Fruit fly (Drosophila melanogaster): ENCODE results near the gene CG9175.
A peak's percentile ranks its signal among the peaks of the same experiment; 100 is the strongest.

CG9175 gene

dm6 chr2L:6070656-6071231, 28.0 kb downstream of the CG9175 start, which contains the start of the genes CG9154 and Kr-h2 (continued):
- TF ChIP-seq CG15601 (tag; optimal IDR thresholded peaks at IDR 0.05) (peak; percentile 48), sens (GFP tag) (peak; percentile 88), CG1603 (tag; optimal IDR thresholded peaks at IDR 0.05) (peak; percentile 56), Sox100B (GFP tag; optimal IDR thresholded peaks at IDR 0.05) (peak; percentile 1), C15 (GFP tag; IDR thresholded peaks at IDR 0.05) (no peak), prd (optimal IDR thresholded peaks at IDR 0.05) (no peak), prd (GFP tag; IDR thresholded peaks at IDR 0.05) (peak; percentile 44), nom (GFP tag; optimal IDR thresholded peaks at IDR 0.05) (no peak), CG2129 (GFP tag; IDR thresholded peaks at IDR 0.05; ENCODE audit: partially characterized antibody) (peak; percentile 32; the same call in 1 of the 2 replicates), HLH54F (GFP tag; optimal IDR thresholded peaks at IDR 0.05) (peak; percentile 15), Opbp (GFP tag; IDR thresholded peaks at IDR 0.05; ENCODE audit: partially characterized antibody) (peak; percentile 77), bbx (GFP tag; IDR thresholded peaks at IDR 0.05; ENCODE audit: partially characterized antibody) (peak; percentile 63), cwo (GFP tag; optimal IDR thresholded peaks at IDR 0.05) (peak; percentile 31), CG11504 (tag; optimal IDR thresholded peaks at IDR 0.05) (peak; percentile 39), Dll (GFP tag; IDR thresholded peaks at IDR 0.05; ENCODE audit: partially characterized antibody) (peak; percentile 66; the same call in 2 of the 4 replicates), CG13287 (GFP tag; IDR thresholded peaks at IDR 0.05; ENCODE audit: partially characterized antibody) (peak; percentile 64), Blimp-1 (GFP tag; optimal IDR thresholded peaks at IDR 0.05) (peak; percentile 0), CG2120 (GFP tag; optimal IDR thresholded peaks at IDR 0.05) (peak; percentile 70), Bgb (GFP tag; IDR thresholded peaks at IDR 0.05; ENCODE audit: partially characterized antibody) (peak; percentile 73), CG9727 (GFP tag; optimal IDR thresholded peaks at IDR 0.05) (peak; percentile 39), onecut (GFP tag; IDR thresholded peaks at IDR 0.05) (0 out of 2 replicates have a peak, but pooled peaks have one; percentile 4), CG18599 (GFP tag; optimal IDR thresholded peaks at IDR 0.05) (peak; percentile 58), knrl (GFP tag; IDR thresholded peaks at IDR 0.05; ENCODE audit: partially characterized antibody) (peak; percentile 77), ftz-f1 (GFP tag; optimal IDR thresholded peaks at IDR 0.05) (no peak), dmrt11E (tag; optimal IDR thresholded peaks at IDR 0.05) (peak; percentile 11), Hmr (GFP tag; optimal IDR thresholded peaks at IDR 0.05) (peak; percentile 58), CG2202 (tag; optimal IDR thresholded peaks at IDR 0.05) (no peak), chinmo (GFP tag; IDR thresholded peaks at IDR 0.05; ENCODE audit: partially characterized antibody) (peak; percentile 23; the same call in 1 of the 4 replicates), CG3407 (GFP tag; optimal IDR thresholded peaks at IDR 0.05) (no peak), CG11723 (GFP tag; optimal IDR thresholded peaks at IDR 0.05) (peak; percentile 14), Ets65A (GFP tag) (peak; percentile 94), CG10543 (GFP tag; optimal IDR thresholded peaks at IDR 0.05) (peak; percentile 62), Pdp1 (GFP tag; optimal IDR thresholded peaks at IDR 0.05) (peak in 1 of 2 experiments; percentile 18), CG17802 (tag; optimal IDR thresholded peaks at IDR 0.05) (peak; percentile 11), Hsf (GFP tag; optimal IDR thresholded peaks at IDR 0.05) (peak; percentile 32), Fer1 (GFP tag; optimal IDR thresholded peaks at IDR 0.05) (peak; percentile 5), CG10979 (tag; optimal IDR thresholded peaks at IDR 0.05) (no peak), wek (GFP tag; optimal IDR thresholded peaks at IDR 0.05) (peak; percentile 95), CG12391 (tag; optimal IDR thresholded peaks at IDR 0.05) (peak; percentile 62), mirr (GFP tag; optimal IDR thresholded peaks at IDR 0.05) (peak; percentile 24), CG32532 (GFP tag; IDR thresholded peaks at IDR 0.05) (peak; percentile 54; the same call in 1 of the 2 replicates), inv (GFP tag; IDR thresholded peaks at IDR 0.05; ENCODE audit: partially characterized antibody) (peak; percentile 57; the same call in 1 of the 2 replicates), Chrac-16 (GFP tag; optimal IDR thresholded peaks at IDR 0.05) (peak; percentile 3), CG15514 (GFP tag; optimal IDR thresholded peaks at IDR 0.05) (peak; percentile 100), Myb (GFP tag; optimal IDR thresholded peaks at IDR 0.05) (peak; percentile 87), Ssrp (tag; optimal IDR thresholded peaks at IDR 0.05) (no peak), dpn (GFP tag; optimal IDR thresholded peaks at IDR 0.05) (peak in 1 of 2 experiments; percentile 18)
